Worm (Caenorhabditis elegans): ENCODE data around the gene F29B9.5.

DNA sequence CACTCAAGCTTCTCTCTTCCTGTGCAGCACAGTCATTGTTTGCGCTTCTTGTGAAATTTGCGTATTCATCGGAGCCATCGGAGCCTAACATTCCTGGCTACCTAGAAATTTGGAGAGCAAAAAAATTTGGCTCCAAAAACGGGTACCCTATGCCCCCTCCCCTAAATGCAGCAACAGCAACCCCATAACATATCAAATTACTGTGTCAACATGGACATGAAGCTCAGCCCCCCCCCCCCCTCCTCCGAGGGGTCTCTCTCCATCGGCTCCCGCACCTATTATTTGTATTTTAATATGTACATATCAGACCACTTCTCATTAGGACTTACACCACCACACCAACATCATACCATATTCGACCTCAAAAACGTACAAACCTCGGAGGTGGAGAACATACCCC lies 22.1 kb downstream of the F29B9.5 start:
- no peak for TF ChIP-seq mes-2 (tag; optimal IDR thresholded peaks at IDR 0.05; ENCODE audit: poor library complexity, severe bottlenecking)
- TF ChIP-seq daf-8 (GFP tag; IDR thresholded peaks at IDR 0.05): no peak
- TF ChIP-seq ztf-11 (tag; optimal IDR thresholded peaks at IDR 0.05): no peak
- TF ChIP-seq fkh-10 (GFP tag; optimal IDR thresholded peaks at IDR 0.05): no peak
- no peak for TF ChIP-seq Y105C5A.15 (GFP tag; IDR thresholded peaks at IDR 0.05)
- TF ChIP-seq skn-1 (tag; optimal IDR thresholded peaks at IDR 0.05): no peak
